Worm (Caenorhabditis elegans) whole organism, L4 larva: ENCODE measurements around the gene clec-164.

Experiments used
- F10B5.3 ChIP-seq: sonication (generic microtip); optimal IDR thresholded peaks from 2 replicates; lab custom pipeline; 2016; ENCODE audit warnings: mild to moderate bottlenecking, missing genetic modification characterization, missing compliant biosample characterization
- F37D6.2 ChIP-seq: sonication (generic microtip); optimal IDR thresholded peaks from 2 replicates; lab custom pipeline; 2016; ENCODE audit warnings: mild to moderate bottlenecking, missing genetic modification characterization, missing compliant biosample characterization
- Y75B8A.6 ChIP-seq: fragments of 200-800 bp; sonication (Bioruptor generic); IDR thresholded peaks from 2 replicates; pipeline ENCODE4 v1.3.6; 2022; ENCODE audit warnings: missing genetic modification reagents, missing genetic modification characterization, missing compliant biosample characterization
- aha-1 ChIP-seq: fragments of 150-350 bp; peaks from one replicate; lab custom pipeline; 2014; ENCODE audit warnings: missing biosample characterization, missing genetic modification characterization
- attf-4 ChIP-seq: sonication (generic microtip); optimal IDR thresholded peaks from 3 replicates; lab custom pipeline; 2017; ENCODE audit warnings: missing biosample characterization, missing genetic modification characterization
- ceh-28 ChIP-seq: fragments of 150-350 bp; optimal IDR thresholded peaks from 2 replicates; lab custom pipeline; 2014; ENCODE audit warnings: missing biosample characterization, missing genetic modification reagents, missing genetic modification characterization
- ceh-44 ChIP-seq: fragments of 200-800 bp; sonication (Bioruptor generic); IDR thresholded peaks from 2 replicates; pipeline ENCODE4 v1.3.6; 2022; ENCODE audit warnings: missing genetic modification reagents, missing genetic modification characterization, missing compliant biosample characterization
- ceh-62 ChIP-seq: sonication (generic microtip); optimal IDR thresholded peaks from 2 replicates; lab custom pipeline; 2017; ENCODE audit warnings: missing biosample characterization, missing genetic modification characterization
- cey-2 ChIP-seq: sonication (generic microtip); optimal IDR thresholded peaks from 3 replicates; lab custom pipeline; 2017; ENCODE audit warnings: missing genetic modification characterization, mild to moderate bottlenecking, missing compliant biosample characterization, antibody characterized with exemption, borderline replicate concordance; ENCODE audit not compliant: insufficient read depth
- daf-8 ChIP-seq: fragments of 200-800 bp; sonication (Bioruptor generic); IDR thresholded peaks from 2 replicates; pipeline ENCODE4 v1.3.6; 2022; ENCODE audit warnings: missing genetic modification characterization, missing compliant biosample characterization
- duxl-1 ChIP-seq: sonication (generic microtip); optimal IDR thresholded peaks from 2 replicates; lab custom pipeline; 2016; ENCODE audit warnings: mild to moderate bottlenecking, missing genetic modification characterization, moderate library complexity, missing compliant biosample characterization; ENCODE audit not compliant: poor library complexity
- dve-1 ChIP-seq: sonication (generic microtip); optimal IDR thresholded peaks from 2 replicates; lab custom pipeline; 2017; ENCODE audit warnings: antibody characterized with exemption, mild to moderate bottlenecking, missing genetic modification characterization, missing compliant biosample characterization; ENCODE audit not compliant: insufficient read depth
- egl-27 ChIP-seq: sonication (generic microtip); optimal IDR thresholded peaks from 3 replicates; lab custom pipeline; 2017; ENCODE audit warnings: missing biosample characterization, missing genetic modification reagents, missing genetic modification characterization
- fkh-10 ChIP-seq: fragments of 150-350 bp; optimal IDR thresholded peaks from 2 replicates; lab custom pipeline; 2014; ENCODE audit warnings: missing biosample characterization, missing genetic modification reagents, missing genetic modification characterization
- hlh-11 ChIP-seq: fragments of 200-800 bp; sonication (Bioruptor generic); optimal IDR thresholded peaks from 2 replicates; lab custom pipeline; 2018; ENCODE audit warnings: mild to moderate bottlenecking, missing genetic modification characterization, missing compliant biosample characterization
- lin-38 ChIP-seq: fragments of 200-800 bp; sonication (Bioruptor generic); IDR thresholded peaks from 2 replicates; pipeline ENCODE4 v1.3.6; 2022; ENCODE audit warnings: missing genetic modification reagents, missing genetic modification characterization, missing compliant biosample characterization
- lin-39 ChIP-seq: fragments of 150-350 bp; optimal IDR thresholded peaks from 2 replicates; lab custom pipeline; 2014; ENCODE audit warnings: missing biosample characterization, missing genetic modification reagents, missing genetic modification characterization
- madf-9 ChIP-seq: fragments of 200-800 bp; sonication (Bioruptor generic); conservative IDR thresholded peaks from 2 replicates; pipeline ENCODE4 v1.3.6; 2022; ENCODE audit warnings: missing genetic modification reagents, missing genetic modification characterization, missing compliant biosample characterization
- mep-1 ChIP-seq: fragments of 150-350 bp; sonication (generic microtip); optimal IDR thresholded peaks from 3 replicates; lab custom pipeline; 2014; ENCODE audit warnings: missing biosample characterization, missing genetic modification characterization
- mes-2 ChIP-seq: sonication (generic microtip); optimal IDR thresholded peaks from 2 replicates; lab custom pipeline; 2016; ENCODE audit warnings: missing genotype, mild to moderate bottlenecking, missing genetic modification characterization, missing compliant biosample characterization; ENCODE audit not compliant: poor library complexity, severe bottlenecking
- mxl-2 ChIP-seq: fragments of 200-800 bp; sonication (Bioruptor generic); conservative IDR thresholded peaks from 2 replicates; pipeline ENCODE4 v1.3.6; 2022; ENCODE audit warnings: missing genetic modification reagents, missing genetic modification characterization, missing compliant biosample characterization
- nhr-10 ChIP-seq: fragments of 150-350 bp; optimal IDR thresholded peaks from 2 replicates; lab custom pipeline; 2014; ENCODE audit warnings: missing biosample characterization, missing genetic modification characterization
- nhr-102 ChIP-seq: sonication (generic microtip); optimal IDR thresholded peaks from 2 replicates; lab custom pipeline; 2016; ENCODE audit warnings: mild to moderate bottlenecking, missing genetic modification characterization, moderate library complexity, missing compliant biosample characterization
- nhr-237 ChIP-seq: sonication (generic microtip); optimal IDR thresholded peaks from 2 replicates; lab custom pipeline; 2017; ENCODE audit warnings: missing biosample characterization, missing genetic modification characterization
- nhr-25 ChIP-seq: sonication (generic microtip); optimal IDR thresholded peaks from 2 replicates; lab custom pipeline; 2017; ENCODE audit warnings: missing genetic modification characterization, mild to moderate bottlenecking, missing compliant biosample characterization, antibody characterized with exemption, moderate library complexity, borderline replicate concordance; ENCODE audit not compliant: insufficient read depth
- nhr-28 ChIP-seq: fragments of 150-350 bp; optimal IDR thresholded peaks from 2 replicates; lab custom pipeline; 2014; ENCODE audit warnings: missing biosample characterization, missing genetic modification characterization
- nhr-42 ChIP-seq: fragments of 200-800 bp; sonication (Bioruptor generic); IDR thresholded peaks from 2 replicates; pipeline ENCODE4 v1.3.6; 2022; ENCODE audit warnings: missing genetic modification characterization, missing compliant biosample characterization
- nhr-6 ChIP-seq: fragments of 150-350 bp; optimal IDR thresholded peaks from 2 replicates; lab custom pipeline; 2014; ENCODE audit warnings: missing biosample characterization, missing genetic modification characterization
- nhr-76 ChIP-seq: fragments of 150-350 bp; optimal IDR thresholded peaks from 2 replicates; lab custom pipeline; 2014; ENCODE audit warnings: missing biosample characterization, missing genetic modification characterization
- nhr-77 ChIP-seq: fragments of 150-350 bp; optimal IDR thresholded peaks from 2 replicates; lab custom pipeline; 2014; ENCODE audit warnings: missing biosample characterization, missing genetic modification characterization
- rbr-2 ChIP-seq: sonication (generic microtip); optimal IDR thresholded peaks from 2 replicates; lab custom pipeline; 2016; ENCODE audit warnings: missing genotype, missing genetic modification characterization, missing compliant biosample characterization
- skn-1 ChIP-seq: fragments of 150-350 bp; optimal IDR thresholded peaks from 2 replicates; lab custom pipeline; 2014; ENCODE audit warnings: missing biosample characterization, missing genetic modification characterization
- snpc-4 ChIP-seq: fragments of 150-350 bp; optimal IDR thresholded peaks from 2 replicates; lab custom pipeline; 2014; ENCODE audit warnings: missing biosample characterization, missing genetic modification characterization
- spr-1 ChIP-seq: sonication (generic microtip); optimal IDR thresholded peaks from 2 replicates; lab custom pipeline; 2016; ENCODE audit warnings: mild to moderate bottlenecking, missing genetic modification characterization, missing compliant biosample characterization
- spr-3 ChIP-seq: fragments of 200-800 bp; sonication (Bioruptor generic); optimal IDR thresholded peaks from 2 replicates; lab custom pipeline; 2018; ENCODE audit warnings: mild to moderate bottlenecking, missing genetic modification characterization, missing compliant biosample characterization
- tra-1 ChIP-seq: fragments of 200-800 bp; sonication (Bioruptor generic); IDR thresholded peaks from 2 replicates; pipeline ENCODE4 v1.3.6; 2022; ENCODE audit warnings: missing genetic modification reagents, missing genetic modification characterization, missing compliant biosample characterization
- unc-130 ChIP-seq: sonication (generic microtip); optimal IDR thresholded peaks from 2 replicates; lab custom pipeline; 2016; ENCODE audit warnings: missing genetic modification reagents, missing genetic modification characterization, missing compliant biosample characterization
- unc-62 ChIP-seq, 3 experiments: fragments of 150-350 bp in 1 of 3; sonication (generic microtip); optimal IDR thresholded peaks in 2 of 3; peaks in 1 of 3; 1 replicate in 1 of 3; 2 replicates in 2 of 3; lab custom pipeline; 2014 to 2017; ENCODE audit warnings: missing biosample characterization in 3 of 3, missing genetic modification characterization in 3 of 3, missing genetic modification reagents in 3 of 3, missing genotype in 1 of 3
- zag-1 ChIP-seq: fragments of 150-350 bp; optimal IDR thresholded peaks from 2 replicates; lab custom pipeline; 2014; ENCODE audit warnings: missing biosample characterization, missing genetic modification characterization
- zfp-3 ChIP-seq: fragments of 200-800 bp; sonication (Bioruptor generic); conservative IDR thresholded peaks from 2 replicates; pipeline ENCODE4 v1.3.6; 2022; ENCODE audit warnings: missing genetic modification reagents, missing genetic modification characterization, missing compliant biosample characterization
- ztf-7 ChIP-seq: fragments of 150-350 bp; optimal IDR thresholded peaks from 2 replicates; lab custom pipeline; 2014; ENCODE audit warnings: missing biosample characterization, missing genetic modification characterization

The clec-164 gene

ce11 chrIV:684748-685147, 31.7 kb upstream of the clec-164 start:
- TF ChIP-seq tra-1 (GFP tag; lab: Robert Waterston, UW) = no peak
- TF ChIP-seq ztf-7 (tag; lab: Kevin White, UChicago) = no peak
- TF ChIP-seq aha-1 (tag; lab: Kevin White, UChicago) = peak; percentile 65
- TF ChIP-seq unc-62 (GFP tag; optimal IDR thresholded peaks at IDR 0.05 in 1 of 2; lab: Kevin White, UChicago) = peak in 1 of 2 experiments; percentile 90
- no peak for TF ChIP-seq unc-62 (tag; optimal IDR thresholded peaks at IDR 0.05; lab: Kevin White, UChicago)

ce11 chrIV:698304-698703, 18.1 kb upstream of the clec-164 start, which contains the start of gene Y55F3C.17:
Gene Y55F3C.17 (minus strand): TSS chrIV:698404.
- no peak for TF ChIP-seq nhr-6 (tag; lab: Kevin White, UChicago)
- TF ChIP-seq aha-1 (tag; lab: Kevin White, UChicago) = peak; percentile 5
- no peak for TF ChIP-seq dve-1 (tag; lab: Kevin White, UChicago)
- no peak for TF ChIP-seq rbr-2 (tag; lab: Kevin White, UChicago)
- no peak for TF ChIP-seq unc-130 (GFP tag; lab: Kevin White, UChicago)
- TF ChIP-seq daf-8 (GFP tag; lab: Robert Waterston, UW) = no peak
- TF ChIP-seq zfp-3 (GFP tag; lab: Robert Waterston, UW) = no peak
- no peak for TF ChIP-seq spr-1 (tag; lab: Kevin White, UChicago)

ce11 chrIV:707635-708034, 8.8 kb upstream of the clec-164 start, which contains the start of gene cutl-26:
Gene cutl-26 (minus strand): TSS chrIV:707735.
- no peak for TF ChIP-seq spr-3 (GFP tag; lab: Kevin White, UChicago)

ce11 chrIV:715433-715832, 990 bp upstream of the clec-164 start:
- TF ChIP-seq unc-62 (GFP tag; optimal IDR thresholded peaks at IDR 0.05 in 1 of 2; lab: Kevin White, UChicago) (peak in 1 of 2 experiments; percentile 42), unc-62 (tag; optimal IDR thresholded peaks at IDR 0.05; lab: Kevin White, UChicago) (no peak), Y75B8A.6 (GFP tag; lab: Robert Waterston, UW) (no peak)

- no peak for TF ChIP-seq F37D6.2 (tag; lab: Kevin White, UChicago)
- TF ChIP-seq duxl-1 (tag; lab: Kevin White, UChicago) = no peak
- TF ChIP-seq attf-4 (tag; lab: Kevin White, UChicago) = no peak
- no peak for TF ChIP-seq dve-1 (tag; lab: Kevin White, UChicago)
- TF ChIP-seq madf-9 (GFP tag; lab: Robert Waterston, UW) = no peak
- TF ChIP-seq nhr-102 (tag; lab: Kevin White, UChicago) = no peak
- no peak for TF ChIP-seq zfp-3 (GFP tag; lab: Robert Waterston, UW)
- no peak for TF ChIP-seq mes-2
- TF ChIP-seq hlh-11 (tag; lab: Kevin White, UChicago) = no peak
- no peak for TF ChIP-seq nhr-25 (tag; lab: Kevin White, UChicago)
- no peak for TF ChIP-seq zag-1 (tag; lab: Kevin White, UChicago)
- TF ChIP-seq ceh-28 = no peak
- TF ChIP-seq fkh-10 (GFP tag; lab: Kevin White, UChicago) = no peak
- no peak for TF ChIP-seq F10B5.3 (tag; lab: Kevin White, UChicago)
- no peak for TF ChIP-seq mxl-2 (GFP tag; lab: Robert Waterston, UW)
- TF ChIP-seq nhr-76 (tag; lab: Kevin White, UChicago) = no peak
Observed at ce11 chrIV:719351-719750, 2.9 kb downstream of the clec-164 start, which contains the start of gene Y55F3C.10. Gene Y55F3C.10 (minus strand): TSS chrIV:719451.

- TF ChIP-seq lin-38 (GFP tag; lab: Robert Waterston, UW) (no peak), rbr-2 (tag; lab: Kevin White, UChicago) (no peak), nhr-77 (tag; lab: Kevin White, UChicago) (no peak), nhr-237 (tag; lab: Kevin White, UChicago) (no peak), egl-27 (tag; lab: Kevin White, UChicago) (no peak), ztf-7 (tag; lab: Kevin White, UChicago) (no peak), snpc-4 (tag; lab: Kevin White, UChicago) (no peak), nhr-42 (GFP tag; lab: Robert Waterston, UW) (no peak), mep-1 (tag; lab: Kevin White, UChicago) (no peak), skn-1 (tag; lab: Kevin White, UChicago) (no peak), zag-1 (tag; lab: Kevin White, UChicago) (no peak), ceh-62 (no peak), nhr-10 (no peak), lin-39 (tag; lab: Kevin White, UChicago) (no peak), ceh-44 (GFP tag; lab: Robert Waterston, UW) (no peak), nhr-28 (tag; lab: Kevin White, UChicago) (no peak), cey-2 (tag; lab: Kevin White, UChicago) (no peak), mes-2 (no peak)
Observed at ce11 chrIV:728095-728494, 11.7 kb downstream of the clec-164 start, which contains the start of gene Y55F3C.9. Gene Y55F3C.9 (minus strand): TSS chrIV:728195.
